Worm (Caenorhabditis elegans) whole organism, L2 larva: Measurements from ENCODE around the gene ubc-18.
A peak's percentile ranks its signal among the peaks of the same experiment; 100 is the strongest.

Experiments
- C34F6.9 ChIP-seq: fragments of 150-350 bp; optimal IDR thresholded peaks from 2 replicates; lab custom pipeline; 2014; ENCODE audit warnings: missing biosample characterization, missing genetic modification characterization
- F13H6.1 ChIP-seq: sonication (generic microtip); optimal IDR thresholded peaks from 2 replicates; lab custom pipeline; 2016; ENCODE audit warnings: missing genetic modification characterization, missing compliant biosample characterization
- R02D3.7 ChIP-seq: fragments of 150-350 bp; optimal IDR thresholded peaks from 2 replicates; lab custom pipeline; 2014; ENCODE audit warnings: missing biosample characterization, missing genetic modification characterization
- Y55F3AM.14 ChIP-seq: fragments of 200-800 bp; sonication (Bioruptor generic); optimal IDR thresholded peaks from 2 replicates; lab custom pipeline; 2018; ENCODE audit warnings: mild to moderate bottlenecking, missing genetic modification characterization, missing compliant biosample characterization
- ZK546.5 ChIP-seq: sonication (generic microtip); optimal IDR thresholded peaks from 2 replicates; lab custom pipeline; 2017; ENCODE audit warnings: missing biosample characterization, missing genetic modification characterization
- alr-1 ChIP-seq: fragments of 150-350 bp; optimal IDR thresholded peaks from 2 replicates; lab custom pipeline; 2014; ENCODE audit warnings: missing biosample characterization, missing genetic modification characterization
- aly-2 ChIP-seq: fragments of 150-350 bp; optimal IDR thresholded peaks from 2 replicates; lab custom pipeline; 2014; ENCODE audit warnings: missing biosample characterization, missing genetic modification characterization
- ama-1 ChIP-seq: fragments of 150-350 bp; optimal IDR thresholded peaks from 2 replicates; lab custom pipeline; 2018; ENCODE audit warnings: inconsistent platforms
- blmp-1 ChIP-seq: sonication (generic microtip); optimal IDR thresholded peaks from 2 replicates; lab custom pipeline; 2017; ENCODE audit warnings: missing genetic modification characterization, mild to moderate bottlenecking, missing compliant biosample characterization, antibody characterized with exemption, moderate library complexity; ENCODE audit not compliant: insufficient read depth
- ceh-16 ChIP-seq: fragments of 150-350 bp; optimal IDR thresholded peaks from 2 replicates; lab custom pipeline; 2014; ENCODE audit warnings: missing biosample characterization, missing genetic modification characterization
- ceh-82 ChIP-seq: fragments of 150-350 bp; optimal IDR thresholded peaks from 2 replicates; lab custom pipeline; 2014; ENCODE audit warnings: missing biosample characterization, missing genetic modification characterization
- crh-2 ChIP-seq: sonication (generic microtip); optimal IDR thresholded peaks from 2 replicates; lab custom pipeline; 2017; ENCODE audit warnings: missing biosample characterization, missing genetic modification characterization
- dmd-4 ChIP-seq: sonication (generic microtip); optimal IDR thresholded peaks from 2 replicates; lab custom pipeline; 2017; ENCODE audit warnings: missing biosample characterization, missing genetic modification characterization
- egl-27 ChIP-seq: sonication (generic microtip); optimal IDR thresholded peaks from 3 replicates; lab custom pipeline; 2017; ENCODE audit warnings: missing biosample characterization, missing genetic modification reagents, missing genetic modification characterization
- elt-1 ChIP-seq: fragments of 150-350 bp; optimal IDR thresholded peaks from 2 replicates; lab custom pipeline; 2014; ENCODE audit warnings: missing biosample characterization, missing genetic modification characterization
- elt-3 ChIP-seq: sonication (generic microtip); optimal IDR thresholded peaks from 2 replicates; lab custom pipeline; 2017; ENCODE audit warnings: missing biosample characterization, missing genetic modification characterization
- fos-1 ChIP-seq: fragments of 150-350 bp; optimal IDR thresholded peaks from 2 replicates; lab custom pipeline; 2014; ENCODE audit warnings: missing biosample characterization, missing genetic modification characterization
- gmeb-1 ChIP-seq: fragments of 150-350 bp; optimal IDR thresholded peaks from 2 replicates; lab custom pipeline; 2014; ENCODE audit warnings: missing biosample characterization, missing genetic modification characterization
- lin-11 ChIP-seq: fragments of 150-350 bp; sonication (generic microtip); optimal IDR thresholded peaks from 2 replicates; lab custom pipeline; 2014; ENCODE audit warnings: missing biosample characterization, missing genetic modification characterization, inconsistent platforms, mixed read lengths
- lin-13 ChIP-seq: fragments of 150-350 bp; optimal IDR thresholded peaks from 2 replicates; lab custom pipeline; 2014; ENCODE audit warnings: missing biosample characterization, missing genetic modification reagents, missing genetic modification characterization
- lin-39 ChIP-seq: fragments of 150-350 bp; optimal IDR thresholded peaks from 2 replicates; lab custom pipeline; 2014; ENCODE audit warnings: missing biosample characterization, missing genetic modification reagents, missing genetic modification characterization
- lsy-2 ChIP-seq, 2 experiments: fragments of 150-350 bp in 1 of 2; sonication (generic microtip) in 1 of 2; optimal IDR thresholded peaks; 2 replicates each; lab custom pipeline; 2014 to 2017; ENCODE audit warnings: missing biosample characterization in 2 of 2, missing genetic modification characterization in 2 of 2
- mbf-1 ChIP-seq: sonication (generic microtip); optimal IDR thresholded peaks from 2 replicates; lab custom pipeline; 2017; ENCODE audit warnings: missing biosample characterization, missing genetic modification characterization
- mdl-1 ChIP-seq, 2 experiments: fragments of 150-350 bp in 1 of 2; sonication (generic microtip) in 1 of 2; optimal IDR thresholded peaks; 2 replicates each; lab custom pipeline; 2017; ENCODE audit warnings: missing biosample characterization in 2 of 2, missing genetic modification characterization in 2 of 2
- nhr-10 ChIP-seq: sonication (generic microtip); optimal IDR thresholded peaks from 2 replicates; lab custom pipeline; 2017; ENCODE audit warnings: missing biosample characterization, missing genetic modification characterization
- nhr-11 ChIP-seq: fragments of 150-350 bp; optimal IDR thresholded peaks from 2 replicates; lab custom pipeline; 2014; ENCODE audit warnings: missing biosample characterization, missing genetic modification characterization
- nhr-12 ChIP-seq: fragments of 150-350 bp; optimal IDR thresholded peaks from 2 replicates; lab custom pipeline; 2014; ENCODE audit warnings: missing biosample characterization, missing genetic modification characterization
- nhr-129 ChIP-seq: fragments of 150-350 bp; optimal IDR thresholded peaks from 2 replicates; lab custom pipeline; 2014; ENCODE audit warnings: missing biosample characterization, missing genetic modification characterization
- nhr-21 ChIP-seq: fragments of 150-350 bp; optimal IDR thresholded peaks from 2 replicates; lab custom pipeline; 2014; ENCODE audit warnings: missing biosample characterization, missing genetic modification characterization
- nhr-23 ChIP-seq: fragments of 150-350 bp; optimal IDR thresholded peaks from 2 replicates; lab custom pipeline; 2014; ENCODE audit warnings: missing biosample characterization, missing genetic modification reagents, missing genetic modification characterization
- nhr-237 ChIP-seq: fragments of 150-350 bp; optimal IDR thresholded peaks from 2 replicates; lab custom pipeline; 2014; ENCODE audit warnings: missing biosample characterization, missing genetic modification characterization
- nhr-25 ChIP-seq: fragments of 150-350 bp; sonication (generic microtip); optimal IDR thresholded peaks from 3 replicates; lab custom pipeline; 2014; ENCODE audit warnings: missing biosample characterization, missing genetic modification characterization
- nhr-6 ChIP-seq: fragments of 150-350 bp; optimal IDR thresholded peaks from 2 replicates; lab custom pipeline; 2014; ENCODE audit warnings: missing biosample characterization, missing genetic modification characterization
- nhr-77 ChIP-seq: fragments of 150-350 bp; optimal IDR thresholded peaks from 2 replicates; lab custom pipeline; 2014; ENCODE audit warnings: missing biosample characterization, missing genetic modification characterization
- peb-1 ChIP-seq: fragments of 150-350 bp; optimal IDR thresholded peaks from 2 replicates; lab custom pipeline; 2014; ENCODE audit warnings: missing biosample characterization, missing genetic modification characterization
- sem-4 ChIP-seq: fragments of 150-350 bp; optimal IDR thresholded peaks from 2 replicates; lab custom pipeline; 2014; ENCODE audit warnings: missing biosample characterization, missing genetic modification reagents, missing genetic modification characterization
- skn-1 ChIP-seq: sonication (generic microtip); optimal IDR thresholded peaks from 2 replicates; lab custom pipeline; 2017; ENCODE audit warnings: missing biosample characterization, missing genetic modification characterization
- sma-3 ChIP-seq: sonication (generic microtip); optimal IDR thresholded peaks from 2 replicates; lab custom pipeline; 2016; ENCODE audit warnings: missing genetic modification reagents, missing genetic modification characterization, missing compliant biosample characterization
- sma-9 ChIP-seq, 2 experiments: fragments of 150-350 bp in 1 of 2; sonication (generic microtip) in 1 of 2; optimal IDR thresholded peaks; 2 replicates each; lab custom pipeline; 2014 to 2016; ENCODE audit warnings: missing genetic modification characterization in 2 of 2, mild to moderate bottlenecking in 1 of 2, missing biosample characterization in 1 of 2, missing compliant biosample characterization in 1 of 2, missing genetic modification reagents in 1 of 2, moderate library complexity in 1 of 2
- snpc-4 ChIP-seq: fragments of 150-350 bp; optimal IDR thresholded peaks from 2 replicates; lab custom pipeline; 2014; ENCODE audit warnings: missing biosample characterization, missing genetic modification characterization
- unc-39 ChIP-seq: fragments of 150-350 bp; optimal IDR thresholded peaks from 2 replicates; lab custom pipeline; 2014; ENCODE audit warnings: missing biosample characterization, missing genetic modification characterization
- unc-55 ChIP-seq: fragments of 150-350 bp; sonication (generic microtip); optimal IDR thresholded peaks from 3 replicates; lab custom pipeline; 2014; ENCODE audit warnings: missing biosample characterization, missing genetic modification reagents, missing genetic modification characterization
- unc-62 ChIP-seq: fragments of 150-350 bp; optimal IDR thresholded peaks from 2 replicates; lab custom pipeline; 2014; ENCODE audit warnings: missing biosample characterization, missing genetic modification reagents, missing genetic modification characterization
- zag-1 ChIP-seq: fragments of 150-350 bp; optimal IDR thresholded peaks from 2 replicates; lab custom pipeline; 2014; ENCODE audit warnings: missing biosample characterization, missing genetic modification characterization
- ztf-1 ChIP-seq: fragments of 200-800 bp; sonication (Bioruptor generic); conservative IDR thresholded peaks from 2 replicates; pipeline ENCODE4 v1.3.6; 2022; ENCODE audit warnings: missing genetic modification characterization, missing compliant biosample characterization
- ztf-11 ChIP-seq: sonication (generic microtip); optimal IDR thresholded peaks from 2 replicates; lab custom pipeline; 2017; ENCODE audit warnings: missing biosample characterization, missing genetic modification characterization
- ztf-4 ChIP-seq: fragments of 150-350 bp; optimal IDR thresholded peaks from 2 replicates; lab custom pipeline; 2014; ENCODE audit warnings: missing biosample characterization, missing genetic modification characterization

ubc-18 gene

DNA sequence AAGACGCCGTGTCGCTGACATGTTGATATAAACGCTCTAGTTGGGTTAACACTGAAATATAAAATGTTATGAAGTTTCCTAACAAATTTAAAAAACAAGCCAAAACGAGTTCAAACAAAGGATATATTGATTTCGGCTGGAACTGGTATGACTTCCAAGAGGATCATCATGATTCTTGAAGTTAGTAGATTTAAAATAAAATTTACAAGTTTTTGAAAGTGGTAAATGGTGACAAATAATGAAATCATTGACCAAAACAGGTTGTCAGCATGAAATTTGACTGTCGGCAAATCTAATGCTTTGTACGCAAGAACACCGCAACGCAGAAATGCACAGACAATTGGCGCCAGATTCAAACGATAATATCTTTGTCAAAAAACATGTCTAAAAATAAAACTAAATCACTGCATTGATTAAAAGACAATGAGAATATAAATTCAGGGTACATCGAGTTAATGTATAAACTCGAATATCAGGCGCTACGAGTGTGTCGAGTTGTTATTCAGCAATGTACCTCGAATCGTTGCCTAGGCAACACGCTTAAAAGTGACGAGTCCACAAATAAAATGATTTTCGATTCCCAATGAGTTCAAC is at the start of gene ubc-18, which contains the start of gene R01H2.8:
ubc-18 (minus strand) TSS at position 51 of the 594 bp plus-strand sequence.
R01H2.8 (plus strand) TSS at position 544 of the 594 bp plus-strand sequence.
- TF ChIP-seq egl-27 (tag; lab: Kevin White, UChicago) (peak; percentile 17), sma-9 (GFP tag; optimal IDR thresholded peaks at IDR 0.05; lab: Kevin White, UChicago) (peak; percentile 6), sma-9 (tag; optimal IDR thresholded peaks at IDR 0.05; lab: Kevin White, UChicago) (no peak), lin-11 (tag; lab: Kevin White, UChicago) (no peak), C34F6.9 (tag; lab: Kevin White, UChicago) (peak; percentile 65), nhr-129 (tag; lab: Kevin White, UChicago) (peak; percentile 68), ZK546.5 (tag; lab: Kevin White, UChicago) (no peak), gmeb-1 (tag; lab: Kevin White, UChicago) (peak; percentile 88), crh-2 (tag; lab: Kevin White, UChicago) (peak; percentile 41), ztf-11 (tag; lab: Kevin White, UChicago) (no peak), unc-39 (tag; lab: Kevin White, UChicago) (no peak), elt-3 (no peak), alr-1 (tag; lab: Kevin White, UChicago) (no peak), unc-55 (GFP tag; lab: Kevin White, UChicago) (peak; percentile 56), lsy-2 (tag; optimal IDR thresholded peaks at IDR 0.05; lab: Kevin White, UChicago) (peak in 1 of 2 experiments; percentile 68), nhr-10 (tag; lab: Kevin White, UChicago) (no peak)

DNA sequence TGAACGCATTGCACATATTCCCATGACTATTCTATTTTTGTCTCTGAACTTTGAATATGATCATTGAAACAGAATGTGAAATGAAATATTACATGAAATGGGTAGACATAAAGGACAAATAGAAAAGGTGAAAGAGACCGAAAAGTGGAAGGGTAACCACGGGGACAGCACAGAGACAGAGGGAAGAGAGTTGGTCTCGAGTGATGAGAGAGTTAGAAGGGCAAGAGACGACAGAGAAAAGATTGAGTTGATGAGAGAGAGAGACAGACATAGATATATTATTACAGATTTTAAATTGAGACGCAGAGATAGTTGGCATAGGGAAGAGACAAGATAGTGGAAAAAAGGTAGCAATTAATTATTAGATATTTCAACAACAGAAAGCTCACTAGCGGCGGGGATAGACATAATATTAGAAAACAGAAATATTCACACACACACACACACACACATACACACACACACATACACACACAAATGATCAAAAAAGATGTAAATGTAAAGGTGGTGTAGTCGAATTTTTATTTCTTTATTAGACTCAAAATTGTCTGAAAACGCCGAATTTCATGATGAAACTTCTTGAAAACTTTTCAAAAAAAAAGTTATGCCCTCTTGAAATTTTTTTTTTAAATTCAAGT is 48.4 kb upstream of the ubc-18 start:
- TF ChIP-seq ZK546.5 (tag; lab: Kevin White, UChicago) (no peak), ztf-11 (tag; lab: Kevin White, UChicago) (no peak), nhr-129 (tag; lab: Kevin White, UChicago) (peak; percentile 78), R02D3.7 (tag; lab: Kevin White, UChicago) (no peak), nhr-12 (tag; lab: Kevin White, UChicago) (no peak), mdl-1 (tag; optimal IDR thresholded peaks at IDR 0.05; lab: Kevin White, UChicago) (no peak), lin-13 (peak; percentile 64), unc-62 (GFP tag; lab: Kevin White, UChicago) (no peak), lin-11 (tag; lab: Kevin White, UChicago) (no peak), crh-2 (tag; lab: Kevin White, UChicago) (peak; percentile 79), zag-1 (tag; lab: Kevin White, UChicago) (no peak), snpc-4 (tag; lab: Kevin White, UChicago) (peak; percentile 27), nhr-237 (tag; lab: Kevin White, UChicago) (no peak), ztf-4 (tag; lab: Kevin White, UChicago) (peak; percentile 75), ztf-1 (GFP tag; lab: Robert Waterston, UW) (no peak), egl-27 (tag; lab: Kevin White, UChicago) (peak; percentile 91), ceh-82 (tag; lab: Kevin White, UChicago) (no peak), nhr-11 (tag; lab: Kevin White, UChicago) (no peak), Y55F3AM.14 (GFP tag; lab: Kevin White, UChicago) (no peak), unc-55 (GFP tag; lab: Kevin White, UChicago) (peak; percentile 61), skn-1 (tag; lab: Kevin White, UChicago) (no peak), nhr-77 (no peak), fos-1 (peak; percentile 76), nhr-6 (peak; percentile 86), lsy-2 (tag; optimal IDR thresholded peaks at IDR 0.05; lab: Kevin White, UChicago) (peak; percentile 25 to 69), sem-4 (tag; lab: Kevin White, UChicago) (peak; percentile 60), sma-9 (GFP tag; optimal IDR thresholded peaks at IDR 0.05; lab: Kevin White, UChicago) (peak; percentile 81), sma-9 (tag; optimal IDR thresholded peaks at IDR 0.05; lab: Kevin White, UChicago) (no peak), nhr-10 (tag; lab: Kevin White, UChicago) (peak; percentile 35), unc-39 (tag; lab: Kevin White, UChicago) (no peak), nhr-21 (peak; percentile 76), mbf-1 (tag; lab: Kevin White, UChicago) (no peak), ama-1 (lab: Kevin White, UChicago) (peak; percentile 7), peb-1 (tag; lab: Kevin White, UChicago) (no peak), F13H6.1 (tag; lab: Kevin White, UChicago) (peak; percentile 87), elt-3 (no peak), C34F6.9 (tag; lab: Kevin White, UChicago) (peak; percentile 71), sma-3 (GFP tag; lab: Kevin White, UChicago) (peak; percentile 74), nhr-23 (tag; lab: Kevin White, UChicago) (no peak), ceh-16 (tag; lab: Kevin White, UChicago) (no peak), nhr-25 (peak; percentile 89), dmd-4 (tag; lab: Kevin White, UChicago) (no peak), elt-1 (tag; lab: Kevin White, UChicago) (no peak), alr-1 (tag; lab: Kevin White, UChicago) (no peak), aly-2 (tag; lab: Kevin White, UChicago) (no peak), gmeb-1 (tag; lab: Kevin White, UChicago) (peak; percentile 21), lin-39 (no peak), blmp-1 (tag; lab: Kevin White, UChicago) (peak; percentile 74)
